Fruit fly (Drosophila melanogaster) whole organism, embryonic: ENCODE results near the gene CG15530.
A peak's percentile ranks its signal among the peaks of the same experiment; 100 is the strongest.

Experiments used
- Antp ChIP-seq: fragments of 200-800 bp; sonication (Bioruptor generic); optimal IDR thresholded peaks from 3 replicates; lab custom pipeline; 2016; ENCODE audit warnings: missing biosample characterization, missing genetic modification characterization
- Atf3 ChIP-seq: fragments of 200-800 bp; sonication (Bioruptor generic); optimal IDR thresholded peaks from 3 replicates; lab custom pipeline; 2016; ENCODE audit warnings: missing biosample characterization, missing genetic modification characterization
- B-H1 ChIP-seq: fragments of 200-800 bp; sonication (Bioruptor generic); IDR thresholded peaks from 3 replicates; pipeline ENCODE4 v1.3.6; 2022; ENCODE audit warnings: missing biosample characterization, missing genetic modification characterization
- CG1024 ChIP-seq: fragments of 200-800 bp; sonication (Bioruptor generic); IDR thresholded peaks from 2 replicates; pipeline ENCODE4 v1.3.6; 2022; ENCODE audit warnings: missing biosample characterization, missing genetic modification characterization
- CG1233 ChIP-seq: fragments of 200-800 bp; sonication (Bioruptor generic); optimal IDR thresholded peaks from 4 replicates; lab custom pipeline; 2018; ENCODE audit warnings: missing biosample characterization, mild to moderate bottlenecking, missing genetic modification characterization
- CG14050 ChIP-seq: fragments of 200-800 bp; sonication (Bioruptor generic); IDR thresholded peaks from 3 replicates; pipeline ENCODE4 v1.3.6; 2022; ENCODE audit warnings: missing biosample characterization, missing genetic modification characterization
- CG16779 ChIP-seq: fragments of 200-800 bp; sonication (Bioruptor generic); IDR thresholded peaks from 2 replicates; pipeline ENCODE4 v1.3.6; 2022; ENCODE audit warnings: missing biosample characterization, missing genetic modification characterization
- CG17568 ChIP-seq: fragments of 200-800 bp; sonication (Bioruptor generic); optimal IDR thresholded peaks from 2 replicates; lab custom pipeline; 2018; ENCODE audit warnings: missing biosample characterization, mild to moderate bottlenecking, missing genetic modification characterization, moderate library complexity
- CG17829 ChIP-seq: fragments of 200-800 bp; optimal IDR thresholded peaks from 2 replicates; lab custom pipeline; 2019; ENCODE audit warnings: missing biosample characterization, mild to moderate bottlenecking, missing genetic modification characterization, moderate library complexity
- CG18011 ChIP-seq: fragments of 200-800 bp; sonication (Bioruptor generic); optimal IDR thresholded peaks from 2 replicates; lab custom pipeline; 2017; ENCODE audit warnings: missing biosample characterization, missing genetic modification characterization, mild to moderate bottlenecking, moderate library complexity, missing genotype
- CG1832 ChIP-seq: fragments of 200-800 bp; sonication (Bioruptor generic); optimal IDR thresholded peaks from 2 replicates; lab custom pipeline; 2017; ENCODE audit warnings: missing biosample characterization, mild to moderate bottlenecking, missing genetic modification characterization, inconsistent platforms
- CG2202 ChIP-seq: fragments of 200-800 bp; sonication (Bioruptor generic); optimal IDR thresholded peaks from 2 replicates; lab custom pipeline; 2018; ENCODE audit warnings: missing biosample characterization, mild to moderate bottlenecking, missing genetic modification characterization
- CG2678 ChIP-seq: fragments of 200-800 bp; sonication (Bioruptor generic); optimal IDR thresholded peaks from 3 replicates; lab custom pipeline; 2019; ENCODE audit warnings: missing biosample characterization, mild to moderate bottlenecking, missing genetic modification characterization, moderate library complexity
- CG2875 ChIP-seq: fragments of 200-800 bp; sonication (Bioruptor generic); optimal IDR thresholded peaks from 2 replicates; lab custom pipeline; 2017; ENCODE audit warnings: missing biosample characterization, mild to moderate bottlenecking, missing genetic modification characterization, missing genetic modification reagents
- CG31224 ChIP-seq: fragments of 200-800 bp; sonication (Bioruptor generic); IDR thresholded peaks from 2 replicates; pipeline ENCODE4 v1.3.6; 2022; ENCODE audit warnings: missing biosample characterization, missing genetic modification characterization
- CG6254 ChIP-seq: fragments of 200-800 bp; sonication (Bioruptor generic); optimal IDR thresholded peaks from 3 replicates; lab custom pipeline; 2017; ENCODE audit warnings: mild to moderate bottlenecking, missing biosample characterization, missing genetic modification reagents, missing genetic modification characterization
- CG7372 ChIP-seq: fragments of 200-800 bp; sonication (Bioruptor generic); IDR thresholded peaks from 2 replicates; pipeline ENCODE4 v1.3.6; 2022; ENCODE audit warnings: missing biosample characterization, missing genetic modification characterization
- Dbx ChIP-seq: fragments of 200-800 bp; sonication (Bioruptor generic); IDR thresholded peaks from 3 replicates; pipeline ENCODE4 v1.3.6; 2022; ENCODE audit warnings: missing biosample characterization, missing genetic modification characterization
- Dip2 ChIP-seq: fragments of 200-800 bp; sonication (Bioruptor generic); IDR thresholded peaks from 2 replicates; pipeline ENCODE4 v1.3.6; 2022; ENCODE audit warnings: missing biosample characterization, missing genetic modification characterization
- Dll ChIP-seq: fragments of 200-800 bp; sonication (Bioruptor generic); IDR thresholded peaks from 4 replicates; pipeline ENCODE4 v1.3.6; 2022; ENCODE audit warnings: missing biosample characterization, missing genetic modification characterization; ENCODE audit not compliant: partially characterized antibody
- E2f1 ChIP-seq: fragments of 200-800 bp; sonication (Bioruptor generic); IDR thresholded peaks from 2 replicates; pipeline ENCODE4 v1.3.6; 2022; ENCODE audit warnings: missing biosample characterization, missing genetic modification characterization
- Elba2 ChIP-seq: fragments of 200-800 bp; sonication (Bioruptor generic); optimal IDR thresholded peaks from 3 replicates; lab custom pipeline; 2016; ENCODE audit warnings: missing biosample characterization, missing genetic modification characterization
- Fer1 ChIP-seq: fragments of 200-800 bp; sonication (Bioruptor generic); optimal IDR thresholded peaks from 2 replicates; lab custom pipeline; 2017; ENCODE audit warnings: missing biosample characterization, mild to moderate bottlenecking, missing genetic modification characterization
- Myb ChIP-seq: fragments of 200-800 bp; sonication (Bioruptor generic); optimal IDR thresholded peaks from 2 replicates; lab custom pipeline; 2016; ENCODE audit warnings: missing biosample characterization, missing genetic modification characterization
- Neu2 ChIP-seq: fragments of 200-800 bp; sonication (Bioruptor generic); optimal IDR thresholded peaks from 3 replicates; lab custom pipeline; 2016; ENCODE audit warnings: missing biosample characterization, missing genetic modification characterization, borderline replicate concordance
- Sry-β ChIP-seq: fragments of 200-800 bp; sonication (Bioruptor generic); optimal IDR thresholded peaks from 2 replicates; lab custom pipeline; 2018; ENCODE audit warnings: missing biosample characterization, mild to moderate bottlenecking, missing genetic modification characterization, moderate library complexity
- YL-1 ChIP-seq: fragments of 200-800 bp; sonication (Bioruptor generic); optimal IDR thresholded peaks from 3 replicates; lab custom pipeline; 2017; ENCODE audit warnings: missing biosample characterization, mild to moderate bottlenecking, missing genetic modification characterization
- ab ChIP-seq: fragments of 200-800 bp; sonication (Bioruptor generic); optimal IDR thresholded peaks from 2 replicates; lab custom pipeline; 2016; ENCODE audit warnings: missing biosample characterization, missing genetic modification characterization
- ash1 ChIP-seq: fragments of 200-800 bp; sonication (Bioruptor generic); optimal IDR thresholded peaks from 2 replicates; lab custom pipeline; 2018; ENCODE audit warnings: missing biosample characterization, mild to moderate bottlenecking, missing genetic modification characterization
- ato ChIP-seq: fragments of 200-800 bp; sonication (Bioruptor generic); IDR thresholded peaks from 2 replicates; pipeline ENCODE4 v1.3.6; 2022; ENCODE audit warnings: missing biosample characterization, missing genetic modification characterization; ENCODE audit not compliant: partially characterized antibody
- cato ChIP-seq: fragments of 200-800 bp; sonication (Bioruptor generic); optimal IDR thresholded peaks from 2 replicates; lab custom pipeline; 2016; ENCODE audit warnings: missing biosample characterization, missing genetic modification characterization, borderline replicate concordance
- crp ChIP-seq, 2 experiments: fragments of 200-800 bp; sonication (Bioruptor generic); optimal IDR thresholded peaks; 2 replicates in 1 of 2; 3 replicates in 1 of 2; lab custom pipeline; 2017; ENCODE audit warnings: missing biosample characterization in 2 of 2, missing genetic modification characterization in 2 of 2, mild to moderate bottlenecking in 1 of 2, moderate library complexity in 1 of 2
- gsb-n ChIP-seq: fragments of 200-800 bp; sonication (Bioruptor generic); optimal IDR thresholded peaks from 3 replicates; lab custom pipeline; 2018; ENCODE audit warnings: missing biosample characterization, mild to moderate bottlenecking, missing genetic modification characterization
- ham ChIP-seq: fragments of 200-800 bp; sonication (Bioruptor generic); IDR thresholded peaks from 2 replicates; pipeline ENCODE4 v1.3.6; 2022; ENCODE audit warnings: missing biosample characterization, missing genetic modification characterization
- insv ChIP-seq, 2 experiments: fragments of 200-800 bp; sonication (Bioruptor generic); optimal IDR thresholded peaks; 3 replicates each; lab custom pipeline; 2016 to 2018; ENCODE audit warnings: missing biosample characterization in 2 of 2, missing genetic modification characterization in 2 of 2
- jigr1 ChIP-seq: fragments of 200-800 bp; sonication (Bioruptor generic); IDR thresholded peaks from 3 replicates; pipeline ENCODE4 v1.3.6; 2022; ENCODE audit warnings: missing biosample characterization, missing genetic modification characterization
- kni ChIP-seq: fragments of 200-800 bp; sonication (Bioruptor generic); optimal IDR thresholded peaks from 3 replicates; lab custom pipeline; 2017; ENCODE audit warnings: mild to moderate bottlenecking, missing biosample characterization, missing genetic modification reagents, missing genetic modification characterization
- mld ChIP-seq: fragments of 200-800 bp; sonication (Bioruptor generic); IDR thresholded peaks from 3 replicates; pipeline ENCODE4 v1.3.6; 2022; ENCODE audit warnings: missing biosample characterization, missing genetic modification characterization; ENCODE audit not compliant: partially characterized antibody
- nau ChIP-seq: fragments of 200-800 bp; sonication (Bioruptor generic); optimal IDR thresholded peaks from 3 replicates; lab custom pipeline; 2017; ENCODE audit warnings: missing biosample characterization, mild to moderate bottlenecking, missing genetic modification characterization, missing genetic modification reagents
- p53 ChIP-seq: fragments of 200-800 bp; sonication (Bioruptor generic); optimal IDR thresholded peaks from 2 replicates; lab custom pipeline; 2016; ENCODE audit warnings: missing biosample characterization, missing genetic modification characterization
- pzg ChIP-seq: fragments of 200-800 bp; sonication (Bioruptor generic); optimal IDR thresholded peaks from 3 replicates; lab custom pipeline; 2018; ENCODE audit warnings: missing biosample characterization, mild to moderate bottlenecking, missing genetic modification characterization, moderate library complexity
- ro ChIP-seq: fragments of 200-800 bp; sonication (Bioruptor generic); IDR thresholded peaks from 2 replicates; pipeline ENCODE4 v1.3.6; 2022; ENCODE audit warnings: missing biosample characterization, missing genetic modification characterization
- scrt ChIP-seq: fragments of 200-800 bp; sonication (Bioruptor generic); optimal IDR thresholded peaks from 2 replicates; lab custom pipeline; 2018; ENCODE audit warnings: missing biosample characterization, mild to moderate bottlenecking, missing genetic modification characterization, moderate library complexity
- so ChIP-seq: fragments of 200-800 bp; sonication (Bioruptor generic); IDR thresholded peaks from 3 replicates; pipeline ENCODE4 v1.3.6; 2022; ENCODE audit warnings: missing biosample characterization, missing genetic modification characterization
- stc ChIP-seq: fragments of 200-800 bp; sonication (Bioruptor generic); IDR thresholded peaks from 2 replicates; pipeline ENCODE4 v1.3.6; 2022; ENCODE audit warnings: missing biosample characterization, missing genetic modification characterization
- tgo ChIP-seq: fragments of 200-800 bp; sonication (Bioruptor generic); IDR thresholded peaks from 3 replicates; pipeline ENCODE4 v1.3.6; 2022; ENCODE audit warnings: missing biosample characterization, missing genetic modification characterization
- tin ChIP-seq: fragments of 200-800 bp; sonication (Bioruptor generic); optimal IDR thresholded peaks from 3 replicates; lab custom pipeline; 2016; ENCODE audit warnings: missing biosample characterization, missing genetic modification characterization
- unpg ChIP-seq: fragments of 200-800 bp; sonication (Bioruptor generic); optimal IDR thresholded peaks from 3 replicates; lab custom pipeline; 2018; ENCODE audit warnings: missing biosample characterization, mild to moderate bottlenecking, missing genetic modification characterization, moderate library complexity
- usp ChIP-seq: fragments of >200 bp; optimal IDR thresholded peaks from 2 replicates; lab custom pipeline; 2017; ENCODE audit warnings: missing biosample characterization, missing genetic modification characterization
- vfl ChIP-seq: fragments of 200-800 bp; sonication (Bioruptor generic); optimal IDR thresholded peaks from 2 replicates; lab custom pipeline; 2016; ENCODE audit warnings: missing biosample characterization, missing genetic modification characterization
- wek ChIP-seq: fragments of 200-800 bp; sonication (Bioruptor generic); optimal IDR thresholded peaks from 3 replicates; lab custom pipeline; 2018; ENCODE audit warnings: missing biosample characterization, mild to moderate bottlenecking, missing genetic modification characterization, moderate library complexity

Gene CG15530

DNA sequence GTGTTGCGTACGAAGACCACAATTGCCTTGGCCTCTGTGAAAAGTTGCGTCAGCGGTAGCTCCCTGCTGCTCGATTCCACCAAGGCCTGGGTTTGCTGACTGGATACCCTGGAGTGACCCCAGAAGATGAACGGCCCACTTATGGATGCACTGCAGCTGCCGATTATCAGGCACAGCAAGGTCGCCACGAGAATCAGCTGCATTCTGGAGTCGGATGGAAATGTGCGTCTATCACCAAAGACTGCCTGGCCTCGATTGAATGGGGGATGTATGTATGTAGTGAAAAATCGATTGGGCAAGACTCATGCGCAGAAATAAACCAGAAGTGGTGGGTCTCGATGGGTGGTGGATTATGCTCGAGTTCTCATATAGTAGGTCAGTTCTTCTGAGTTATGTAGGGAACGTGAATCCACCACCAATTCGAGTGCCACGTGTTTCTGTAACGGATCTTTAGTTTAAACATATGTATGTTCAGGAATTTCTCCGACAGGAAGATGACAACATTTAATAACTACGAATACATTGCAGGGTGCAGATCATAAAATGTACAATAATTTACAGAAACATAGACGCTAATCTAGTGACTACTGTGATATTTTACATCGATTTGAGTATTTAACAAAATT is 11.4 kb upstream of the CG15530 start, which contains the start of gene VhaAC45RP (continued):
- TF ChIP-seq CG6254 (GFP tag; lab: Kevin White, UChicago): no peak
- TF ChIP-seq wek (GFP tag; lab: Kevin White, UChicago): no peak
- peak; percentile 70 for TF ChIP-seq YL-1 (GFP tag; lab: Kevin White, UChicago)
- no peak for TF ChIP-seq kni (GFP tag; lab: Kevin White, UChicago)
- TF ChIP-seq B-H1 (GFP tag; lab: Robert Waterston, UW): no peak
- no peak for TF ChIP-seq CG2202 (tag; lab: Kevin White, UChicago)
- TF ChIP-seq pzg: peak; percentile 8
- TF ChIP-seq Antp (GFP tag; lab: Kevin White, UChicago): no peak
- TF ChIP-seq Elba2: no peak
- TF ChIP-seq Sry-β (GFP tag; lab: Kevin White, UChicago): no peak
- TF ChIP-seq Neu2: no peak
- TF ChIP-seq ham (GFP tag; lab: Robert Waterston, UW): no peak
- TF ChIP-seq CG1233 (GFP tag; lab: Kevin White, UChicago): no peak
- TF ChIP-seq CG17568 (GFP tag; lab: Kevin White, UChicago): no peak
- no peak for TF ChIP-seq Dll
- TF ChIP-seq mld: no peak
- TF ChIP-seq E2f1 (GFP tag; lab: Robert Waterston, UW): no peak
- TF ChIP-seq Fer1 (GFP tag; lab: Kevin White, UChicago): peak; percentile 23
- TF ChIP-seq CG14050 (GFP tag; lab: Robert Waterston, UW): no peak
- TF ChIP-seq p53 (GFP tag; lab: Kevin White, UChicago): no peak
- no peak for TF ChIP-seq tgo (GFP tag; lab: Robert Waterston, UW)
- no peak for TF ChIP-seq ro (GFP tag; lab: Robert Waterston, UW)
- no peak for TF ChIP-seq CG31224 (GFP tag; lab: Robert Waterston, UW)
- no peak for TF ChIP-seq Dbx (GFP tag; lab: Robert Waterston, UW)
- TF ChIP-seq so: no peak
- no peak for TF ChIP-seq cato (GFP tag; lab: Kevin White, UChicago)
- TF ChIP-seq ash1: no peak
- no peak for TF ChIP-seq vfl (GFP tag; lab: Kevin White, UChicago)
- no peak for TF ChIP-seq stc (GFP tag; lab: Robert Waterston, UW)
- TF ChIP-seq CG17829 (tag; lab: Kevin White, UChicago): no peak
- TF ChIP-seq tin (GFP tag; lab: Kevin White, UChicago): no peak
- TF ChIP-seq insv (GFP tag; optimal IDR thresholded peaks at IDR 0.05; lab: Kevin White, UChicago): no peak
- TF ChIP-seq scrt (GFP tag; lab: Kevin White, UChicago): no peak
- TF ChIP-seq jigr1: no peak
- no peak for TF ChIP-seq CG1024 (GFP tag; lab: Robert Waterston, UW)
- TF ChIP-seq gsb-n (tag; lab: Kevin White, UChicago): no peak
- no peak for TF ChIP-seq ab (GFP tag; lab: Kevin White, UChicago)
- TF ChIP-seq CG16779: no peak
- TF ChIP-seq CG2678 (tag; lab: Kevin White, UChicago): no peak
- TF ChIP-seq Atf3: no peak
- no peak for TF ChIP-seq CG7372 (GFP tag; lab: Robert Waterston, UW)
- no peak for TF ChIP-seq ato (GFP tag; lab: Robert Waterston, UW)
- TF ChIP-seq crp (GFP tag; optimal IDR thresholded peaks at IDR 0.05; lab: Kevin White, UChicago): no peak
- no peak for TF ChIP-seq unpg
- no peak for TF ChIP-seq usp (GFP tag; lab: Kevin White, UChicago)
- no peak for TF ChIP-seq CG1832 (GFP tag; lab: Kevin White, UChicago)
- TF ChIP-seq Myb (GFP tag; lab: Kevin White, UChicago): peak; percentile 14
- TF ChIP-seq CG2875: no peak
- no peak for TF ChIP-seq CG18011 (GFP tag; lab: Kevin White, UChicago)
- TF ChIP-seq nau (GFP tag; lab: Kevin White, UChicago): no peak
- no peak for TF ChIP-seq Dip2 (GFP tag; lab: Robert Waterston, UW)
